Fruit fly (Drosophila melanogaster) Kc167 (cell line): ENCODE data around the gene Spt7.

Source experiments
- Myc ChIP-seq: fragments of >200 bp; optimal IDR thresholded peaks from 2 replicates; lab custom pipeline; 2017; ENCODE audit warnings: missing external identifiers
- h ChIP-seq: fragments of >200 bp; optimal IDR thresholded peaks from 3 replicates; lab custom pipeline; 2018; ENCODE audit warnings: missing external identifiers
- insv ChIP-seq: fragments of >200 bp; optimal IDR thresholded peaks from 3 replicates; lab custom pipeline; 2018; ENCODE audit warnings: missing external identifiers
- psq ChIP-seq: fragments of >200 bp; optimal IDR thresholded peaks from 2 replicates; lab custom pipeline; 2017; ENCODE audit warnings: missing external identifiers
- ttk ChIP-seq: sonication (Bioruptor generic); optimal IDR thresholded peaks from 2 replicates; lab custom pipeline; 2017; ENCODE audit warnings: missing external identifiers

dm6 chrX:17836420-17836932 lies 13.8 kb upstream of the Spt7 start:
- TF ChIP-seq h (lab: Kevin White, UChicago) (no peak), Myc (no peak), ttk (lab: Kevin White, UChicago) (no peak), psq (lab: Kevin White, UChicago) (no peak), insv (lab: Kevin White, UChicago) (no peak)
